Worm (Caenorhabditis elegans) whole organism, L1 larva: ENCODE measurements around the gene pei-1.

Experiments used
- ceh-8 ChIP-seq: fragments of 200-800 bp; sonication (Bioruptor generic); optimal IDR thresholded peaks from 2 replicates; lab custom pipeline; 2018; ENCODE audit warnings: mild to moderate bottlenecking, missing genetic modification characterization, moderate library complexity, missing compliant biosample characterization
- ces-1 ChIP-seq: fragments of 150-350 bp; optimal IDR thresholded peaks from 2 replicates; lab custom pipeline; 2014; ENCODE audit warnings: missing biosample characterization, missing genetic modification reagents, missing genetic modification characterization
- efl-1 ChIP-seq, 4 experiments: fragments of 150-350 bp; optimal IDR thresholded peaks in 3 of 4; peaks in 1 of 4; 1 replicate in 1 of 4; 2 replicates in 3 of 4; lab custom pipeline; 2014; ENCODE audit warnings: missing biosample characterization in 2 of 4, missing genetic modification characterization in 2 of 4, missing genetic modification reagents in 2 of 4
- elt-3 ChIP-seq, 6 experiments: fragments of 150-350 bp in 1 of 6; sonication (generic microtip); optimal IDR thresholded peaks; 2 replicates each; lab custom pipeline; 2017 to 2018; ENCODE audit warnings: missing biosample characterization in 6 of 6, missing genetic modification characterization in 6 of 6, inconsistent platforms in 1 of 6
- mep-1 ChIP-seq: fragments of 150-350 bp; optimal IDR thresholded peaks from 2 replicates; lab custom pipeline; 2014; ENCODE audit warnings: missing biosample characterization, missing genetic modification characterization
- nhr-11 ChIP-seq: fragments of 150-350 bp; optimal IDR thresholded peaks from 2 replicates; lab custom pipeline; 2014; ENCODE audit warnings: missing biosample characterization, missing genetic modification characterization
- pqm-1 ChIP-seq: sonication (generic microtip); optimal IDR thresholded peaks from 3 replicates; lab custom pipeline; 2017; ENCODE audit warnings: missing biosample characterization, missing genetic modification characterization
- tlp-1 ChIP-seq: fragments of 150-350 bp; optimal IDR thresholded peaks from 2 replicates; lab custom pipeline; 2014; ENCODE audit warnings: missing biosample characterization, missing genetic modification characterization
- unc-62 ChIP-seq: fragments of 150-350 bp; optimal IDR thresholded peaks from 2 replicates; lab custom pipeline; 2014; ENCODE audit warnings: missing biosample characterization, missing genetic modification reagents, missing genetic modification characterization
- unc-86 ChIP-seq: sonication (generic microtip); optimal IDR thresholded peaks from 2 replicates; lab custom pipeline; 2016; ENCODE audit warnings: missing genetic modification characterization, missing compliant biosample characterization
- ztf-11 ChIP-seq, 2 experiments: sonication (generic microtip); optimal IDR thresholded peaks; 2 replicates each; lab custom pipeline; 2016 to 2017; ENCODE audit warnings: missing genetic modification characterization in 2 of 2, missing biosample characterization in 1 of 2, missing compliant biosample characterization in 1 of 2

DNA sequence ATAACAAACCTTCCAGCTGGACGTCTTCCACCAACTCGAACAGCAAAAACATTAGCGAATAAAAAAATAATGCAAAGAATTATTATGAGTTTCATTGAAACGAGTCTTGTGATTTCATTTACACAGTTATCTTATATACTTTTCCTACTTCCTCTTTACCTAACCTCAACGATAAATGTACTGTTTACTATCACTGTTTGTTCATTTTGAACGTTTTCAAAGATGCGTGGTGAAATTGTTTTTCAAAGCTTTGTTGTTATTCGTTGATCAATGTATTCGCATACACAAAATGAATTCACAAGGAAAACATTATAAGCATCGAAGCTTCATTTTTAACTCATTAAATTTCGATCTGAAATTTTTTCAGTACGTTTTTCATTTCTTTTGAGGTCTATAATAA lies 30.0 kb upstream of the pei-1 start, which contains the start of gene W09C2.7:
- no peak for TF ChIP-seq elt-3 (tag; optimal IDR thresholded peaks at IDR 0.05; lab: Kevin White, UChicago)
- no peak for TF ChIP-seq ces-1 (GFP tag; lab: Kevin White, UChicago)
- no peak for TF ChIP-seq ceh-8 (GFP tag; lab: Kevin White, UChicago)
- TF ChIP-seq unc-62: no peak
- no peak for TF ChIP-seq nhr-11 (tag; lab: Kevin White, UChicago)
- no peak for TF ChIP-seq efl-1 (optimal IDR thresholded peaks at IDR 0.05; lab: Kevin White, UChicago)
- no peak for TF ChIP-seq efl-1 (GFP tag; optimal IDR thresholded peaks at IDR 0.05 in 1 of 2; lab: Kevin White, UChicago)
- TF ChIP-seq mep-1 (tag; lab: Kevin White, UChicago): no peak
- no peak for TF ChIP-seq pqm-1 (tag; lab: Kevin White, UChicago)
- TF ChIP-seq unc-86 (tag; lab: Kevin White, UChicago): no peak
- no peak for TF ChIP-seq tlp-1
- no peak for TF ChIP-seq ztf-11 (tag; optimal IDR thresholded peaks at IDR 0.05; lab: Kevin White, UChicago)
